Fruit fly (Drosophila melanogaster) whole organism, embryonic: ENCODE measurements around the gene sicily.

Source experiments
- Blimp-1 ChIP-seq: fragments of 200-800 bp; sonication (Bioruptor generic); optimal IDR thresholded peaks from 3 replicates; lab custom pipeline; 2018; ENCODE audit warnings: missing biosample characterization, missing genetic modification characterization, mild to moderate bottlenecking, moderate library complexity, missing genetic modification reagents
- CG10147 ChIP-seq: fragments of 200-800 bp; sonication (Bioruptor generic); optimal IDR thresholded peaks from 2 replicates; lab custom pipeline; 2019; ENCODE audit warnings: missing biosample characterization, mild to moderate bottlenecking, missing genetic modification characterization, moderate library complexity
- CG10267 ChIP-seq: fragments of 200-800 bp; sonication (Bioruptor generic); optimal IDR thresholded peaks from 2 replicates; lab custom pipeline; 2018; ENCODE audit warnings: missing biosample characterization, mild to moderate bottlenecking, missing genetic modification characterization, moderate library complexity
- CG10366 ChIP-seq: fragments of 200-800 bp; sonication (Bioruptor generic); IDR thresholded peaks from 2 replicates; pipeline ENCODE4 v1.3.6; 2022; ENCODE audit warnings: missing biosample characterization, missing genetic modification characterization
- CG12071 ChIP-seq: fragments of 200-800 bp; sonication (Bioruptor generic); optimal IDR thresholded peaks from 3 replicates; lab custom pipeline; 2018; ENCODE audit warnings: missing biosample characterization, mild to moderate bottlenecking, missing genetic modification characterization
- CG14441 ChIP-seq: fragments of 200-800 bp; sonication (Bioruptor generic); IDR thresholded peaks from 2 replicates; pipeline ENCODE4 v1.3.6; 2022; ENCODE audit warnings: missing biosample characterization, missing genetic modification characterization
- CG15269 ChIP-seq: fragments of 200-800 bp; sonication (Bioruptor generic); optimal IDR thresholded peaks from 2 replicates; lab custom pipeline; 2018; ENCODE audit warnings: missing biosample characterization, mild to moderate bottlenecking, missing genetic modification characterization, moderate library complexity
- CG1529 ChIP-seq: fragments of 200-800 bp; sonication (Bioruptor generic); optimal IDR thresholded peaks from 3 replicates; lab custom pipeline; 2018; ENCODE audit warnings: missing biosample characterization, missing genetic modification characterization
- CG1602 ChIP-seq: fragments of 200-800 bp; sonication (Bioruptor generic); optimal IDR thresholded peaks from 3 replicates; lab custom pipeline; 2016; ENCODE audit warnings: missing biosample characterization, missing genetic modification characterization
- CG1603 ChIP-seq: fragments of 200-800 bp; sonication (Bioruptor generic); optimal IDR thresholded peaks from 2 replicates; lab custom pipeline; 2019; ENCODE audit warnings: missing biosample characterization, mild to moderate bottlenecking, missing genetic modification characterization, moderate library complexity
- CG17328 ChIP-seq: fragments of 200-800 bp; sonication (Bioruptor generic); IDR thresholded peaks from 2 replicates; pipeline ENCODE4 v1.3.6; 2022; ENCODE audit warnings: missing biosample characterization, missing genetic modification characterization
- CG17359 ChIP-seq: fragments of 200-800 bp; sonication (Bioruptor generic); optimal IDR thresholded peaks from 3 replicates; lab custom pipeline; 2018; ENCODE audit warnings: missing biosample characterization, mild to moderate bottlenecking, missing genetic modification characterization, moderate library complexity
- CG18599 ChIP-seq: fragments of 200-800 bp; sonication (Bioruptor generic); optimal IDR thresholded peaks from 3 replicates; lab custom pipeline; 2017; ENCODE audit warnings: missing biosample characterization, missing genetic modification characterization, mild to moderate bottlenecking, moderate library complexity, missing genetic modification reagents
- CG2889 ChIP-seq: fragments of 200-800 bp; sonication (Bioruptor generic); IDR thresholded peaks from 3 replicates; pipeline ENCODE4 v1.3.6; 2022; ENCODE audit warnings: missing biosample characterization, missing genetic modification characterization
- CG30403 ChIP-seq: fragments of 200-800 bp; sonication (Bioruptor generic); optimal IDR thresholded peaks from 3 replicates; lab custom pipeline; 2016; ENCODE audit warnings: missing biosample characterization, missing genetic modification characterization
- CG32772 ChIP-seq: fragments of 200-800 bp; sonication (Bioruptor generic); IDR thresholded peaks from 2 replicates; pipeline ENCODE4 v1.3.6; 2022; ENCODE audit warnings: missing biosample characterization, missing genetic modification characterization
- CG3407 ChIP-seq: fragments of 200-800 bp; sonication (Bioruptor generic); optimal IDR thresholded peaks from 2 replicates; lab custom pipeline; 2018; ENCODE audit warnings: missing biosample characterization, mild to moderate bottlenecking, missing genetic modification characterization
- CG4328 ChIP-seq: fragments of 200-800 bp; sonication (Bioruptor generic); optimal IDR thresholded peaks from 3 replicates; lab custom pipeline; 2017; ENCODE audit warnings: missing biosample characterization, missing genetic modification reagents, missing genetic modification characterization
- CG4617 ChIP-seq: fragments of 200-800 bp; sonication (Bioruptor generic); optimal IDR thresholded peaks from 3 replicates; lab custom pipeline; 2016; ENCODE audit warnings: missing biosample characterization, missing genetic modification characterization, borderline replicate concordance
- D19B ChIP-seq: fragments of 200-800 bp; sonication (Bioruptor generic); optimal IDR thresholded peaks from 2 replicates; lab custom pipeline; 2017; ENCODE audit warnings: missing biosample characterization, mild to moderate bottlenecking, missing genetic modification characterization
- Fer1 ChIP-seq: fragments of 200-800 bp; sonication (Bioruptor generic); optimal IDR thresholded peaks from 2 replicates; lab custom pipeline; 2017; ENCODE audit warnings: missing biosample characterization, mild to moderate bottlenecking, missing genetic modification characterization
- Gsc ChIP-seq: fragments of 200-800 bp; sonication (Bioruptor generic); IDR thresholded peaks from 2 replicates; pipeline ENCODE4 v1.3.6; 2022; ENCODE audit warnings: missing biosample characterization, missing genetic modification characterization
- HLHmδ ChIP-seq: fragments of 200-800 bp; sonication (Bioruptor generic); optimal IDR thresholded peaks from 2 replicates; lab custom pipeline; 2018; ENCODE audit warnings: missing biosample characterization, mild to moderate bottlenecking, missing genetic modification characterization, moderate library complexity
- HmgD ChIP-seq: fragments of 200-800 bp; sonication (Bioruptor generic); optimal IDR thresholded peaks from 3 replicates; lab custom pipeline; 2016; ENCODE audit warnings: missing biosample characterization, missing genetic modification characterization
- Hmr ChIP-seq: fragments of 200-800 bp; sonication (Bioruptor generic); optimal IDR thresholded peaks from 3 replicates; lab custom pipeline; 2017; ENCODE audit warnings: mild to moderate bottlenecking, missing biosample characterization, missing genetic modification reagents, missing genetic modification characterization
- Med ChIP-seq: fragments of 200-800 bp; sonication (Bioruptor generic); peaks from one replicate; lab custom pipeline; 2016; ENCODE audit warnings: missing biosample characterization, missing genetic modification characterization, mild to moderate bottlenecking, inconsistent platforms, moderate library complexity
- NC2α ChIP-seq: fragments of 200-800 bp; sonication (Bioruptor generic); optimal IDR thresholded peaks from 2 replicates; lab custom pipeline; 2016; ENCODE audit warnings: missing biosample characterization, missing genetic modification characterization
- Nf-YB ChIP-seq: fragments of 200-800 bp; sonication (Bioruptor generic); optimal IDR thresholded peaks from 3 replicates; lab custom pipeline; 2019; ENCODE audit warnings: missing biosample characterization, mild to moderate bottlenecking, missing genetic modification characterization, moderate library complexity
- Rfx ChIP-seq: fragments of 200-800 bp; sonication (Bioruptor generic); IDR thresholded peaks from 2 replicates; pipeline ENCODE4 v1.3.6; 2022; ENCODE audit warnings: missing biosample characterization, missing genetic modification characterization
- Trl ChIP-seq, 3 experiments: fragments of >200 bp in 2 of 3; fragments of 200-800 bp in 1 of 3; sonication (Bioruptor generic) in 1 of 3; optimal IDR thresholded peaks; 2 replicates in 1 of 3; 3 replicates in 2 of 3; lab custom pipeline; 2016 to 2017; ENCODE audit warnings: missing biosample characterization in 1 of 3, missing genetic modification characterization in 1 of 3
- ab ChIP-seq: fragments of 200-800 bp; sonication (Bioruptor generic); optimal IDR thresholded peaks from 2 replicates; lab custom pipeline; 2016; ENCODE audit warnings: missing biosample characterization, missing genetic modification characterization
- ash1 ChIP-seq: fragments of 200-800 bp; sonication (Bioruptor generic); optimal IDR thresholded peaks from 2 replicates; lab custom pipeline; 2018; ENCODE audit warnings: missing biosample characterization, mild to moderate bottlenecking, missing genetic modification characterization
- dysf ChIP-seq: fragments of 200-800 bp; sonication (Bioruptor generic); IDR thresholded peaks from 3 replicates; pipeline ENCODE4 v1.3.6; 2022; ENCODE audit warnings: missing biosample characterization, missing genetic modification characterization
- gcm2 ChIP-seq: fragments of 200-800 bp; sonication (Bioruptor generic); optimal IDR thresholded peaks from 2 replicates; lab custom pipeline; 2016; ENCODE audit warnings: missing biosample characterization, missing genetic modification characterization
- ham ChIP-seq: fragments of 200-800 bp; sonication (Bioruptor generic); IDR thresholded peaks from 2 replicates; pipeline ENCODE4 v1.3.6; 2022; ENCODE audit warnings: missing biosample characterization, missing genetic modification characterization
- hth ChIP-seq: fragments of >200 bp; optimal IDR thresholded peaks from 2 replicates; lab custom pipeline; 2017; ENCODE audit warnings: inconsistent platforms
- lab ChIP-seq: fragments of 200-800 bp; sonication (Bioruptor generic); optimal IDR thresholded peaks from 3 replicates; lab custom pipeline; 2017; ENCODE audit warnings: missing biosample characterization, missing genetic modification characterization, mild to moderate bottlenecking, moderate library complexity, missing genetic modification reagents
- lov ChIP-seq, 2 experiments: fragments of 200-800 bp in 1 of 2; fragments of >200 bp in 1 of 2; sonication (Bioruptor generic) in 1 of 2; IDR thresholded peaks in 1 of 2; optimal IDR thresholded peaks in 1 of 2; 2 replicates in 1 of 2; 3 replicates in 1 of 2; pipeline versions ENCODE4 v1.3.6 to Lab custom; 2017 to 2022; ENCODE audit warnings: missing biosample characterization in 1 of 2, missing genetic modification characterization in 1 of 2
- luna ChIP-seq: fragments of 200-800 bp; sonication (Bioruptor generic); optimal IDR thresholded peaks from 2 replicates; lab custom pipeline; 2016; ENCODE audit warnings: missing biosample characterization, missing genetic modification characterization
- mam ChIP-seq: fragments of 200-800 bp; sonication (Bioruptor generic); optimal IDR thresholded peaks from 3 replicates; lab custom pipeline; 2016; ENCODE audit warnings: missing biosample characterization, missing genetic modification characterization
- pan ChIP-seq, 4 experiments: fragments of >200 bp in 3 of 4; fragments of 200-800 bp in 1 of 4; sonication (Bioruptor generic) in 1 of 4; optimal IDR thresholded peaks in 3 of 4; IDR thresholded peaks in 1 of 4; 2 replicates each; pipeline versions ENCODE4 v1.3.6 to Lab custom; 2017 to 2022; ENCODE audit warnings: missing biosample characterization in 2 of 4, missing genetic modification characterization in 2 of 4, mixed read lengths in 1 of 4
- pfk ChIP-seq: fragments of 200-800 bp; sonication (Bioruptor generic); optimal IDR thresholded peaks from 2 replicates; lab custom pipeline; 2018; ENCODE audit warnings: missing biosample characterization, mild to moderate bottlenecking, missing genetic modification characterization, moderate library complexity
- pzg ChIP-seq: fragments of 200-800 bp; sonication (Bioruptor generic); optimal IDR thresholded peaks from 3 replicates; lab custom pipeline; 2018; ENCODE audit warnings: missing biosample characterization, mild to moderate bottlenecking, missing genetic modification characterization, moderate library complexity
- sc ChIP-seq, 3 experiments: fragments of >200 bp in 2 of 3; fragments of 200-800 bp in 1 of 3; sonication (Bioruptor generic) in 1 of 3; optimal IDR thresholded peaks; 2 replicates in 2 of 3; 3 replicates in 1 of 3; lab custom pipeline; 2017; ENCODE audit warnings: mild to moderate bottlenecking in 1 of 3, missing biosample characterization in 1 of 3, missing genetic modification characterization in 1 of 3, missing genetic modification reagents in 1 of 3
- scrt ChIP-seq: fragments of 200-800 bp; sonication (Bioruptor generic); optimal IDR thresholded peaks from 2 replicates; lab custom pipeline; 2018; ENCODE audit warnings: missing biosample characterization, mild to moderate bottlenecking, missing genetic modification characterization, moderate library complexity
- sug ChIP-seq: fragments of 200-800 bp; optimal IDR thresholded peaks from 2 replicates; lab custom pipeline; 2019; ENCODE audit warnings: missing biosample characterization, mild to moderate bottlenecking, missing genetic modification characterization, moderate library complexity
- trem ChIP-seq: fragments of 200-800 bp; optimal IDR thresholded peaks from 3 replicates; lab custom pipeline; 2019; ENCODE audit warnings: missing biosample characterization, mild to moderate bottlenecking, missing genetic modification characterization, moderate library complexity
- yki ChIP-seq: fragments of >200 bp; optimal IDR thresholded peaks from 3 replicates; lab custom pipeline; 2018
- zfh1 ChIP-seq: fragments of 200-800 bp; sonication (Bioruptor generic); IDR thresholded peaks from 3 replicates; pipeline ENCODE4 v1.3.6; 2022; ENCODE audit warnings: missing biosample characterization, missing genetic modification characterization

The sicily gene

dm6 chrX:11885356-11885755 is 6.2 kb upstream of the sicily start (continued):
- peak; percentile 60; the same call in 2 of the 3 replicates for TF ChIP-seq dysf (GFP tag; lab: Robert Waterston, UW)
- peak; percentile 73 for TF ChIP-seq Med (GFP tag; lab: Kevin White, UChicago)
- TF ChIP-seq sug = peak; percentile 47
- TF ChIP-seq CG4617 = no peak
- peak; percentile 78 for TF ChIP-seq CG15269 (tag; lab: Kevin White, UChicago)
- TF ChIP-seq CG10147 (GFP tag; lab: Kevin White, UChicago) = no peak
- no peak for TF ChIP-seq zfh1 (GFP tag; lab: Robert Waterston, UW)
- TF ChIP-seq Gsc (GFP tag; lab: Robert Waterston, UW) = no peak
- TF ChIP-seq Fer1 (GFP tag; lab: Kevin White, UChicago) = peak; percentile 50
- no peak for TF ChIP-seq CG1602 (GFP tag; lab: Kevin White, UChicago)
- TF ChIP-seq CG17359 (tag; lab: Kevin White, UChicago) = peak; percentile 37
- no peak for TF ChIP-seq pfk (GFP tag; lab: Kevin White, UChicago)
- TF ChIP-seq Hmr = peak; percentile 49
- peak; percentile 38 for TF ChIP-seq CG30403
- peak; percentile 27 for TF ChIP-seq D19B (GFP tag; lab: Kevin White, UChicago)
- no peak for TF ChIP-seq CG1603
- TF ChIP-seq CG17328 (GFP tag; lab: Robert Waterston, UW) = no peak
- TF ChIP-seq scrt (GFP tag; lab: Kevin White, UChicago) = no peak
- no peak for TF ChIP-seq CG14441 (GFP tag; lab: Robert Waterston, UW)
- no peak for TF ChIP-seq pan (optimal IDR thresholded peaks at IDR 0.05; lab: Kevin White, UChicago)
- TF ChIP-seq pan (GFP tag; optimal IDR thresholded peaks at IDR 0.05 in 1 of 2, IDR thresholded peaks at IDR 0.05 in 1 of 2) = no peak
- no peak for TF ChIP-seq CG32772 (GFP tag; lab: Robert Waterston, UW)
- TF ChIP-seq CG2889 = no peak
- peak; percentile 0 for TF ChIP-seq CG3407 (GFP tag; lab: Kevin White, UChicago)
- TF ChIP-seq lab (GFP tag; lab: Kevin White, UChicago) = peak; percentile 61
- no peak for TF ChIP-seq NC2α
- peak; percentile 46 for TF ChIP-seq CG4328 (GFP tag; lab: Kevin White, UChicago)
- TF ChIP-seq pzg (GFP tag; lab: Kevin White, UChicago) = no peak
- no peak for TF ChIP-seq HmgD (GFP tag; lab: Kevin White, UChicago)
- no peak for TF ChIP-seq luna (GFP tag; lab: Kevin White, UChicago)
- TF ChIP-seq lov (optimal IDR thresholded peaks at IDR 0.05; lab: Kevin White, UChicago) = no peak
- no peak for TF ChIP-seq lov (GFP tag; IDR thresholded peaks at IDR 0.05; lab: Robert Waterston, UW)
- TF ChIP-seq hth (lab: Kevin White, UChicago) = no peak
- no peak for TF ChIP-seq Trl (optimal IDR thresholded peaks at IDR 0.05; lab: Kevin White, UChicago)
- TF ChIP-seq Trl (GFP tag; optimal IDR thresholded peaks at IDR 0.05; lab: Kevin White, UChicago) = no peak
- TF ChIP-seq CG1529 (GFP tag; lab: Kevin White, UChicago) = no peak
- TF ChIP-seq CG18599 (GFP tag; lab: Kevin White, UChicago) = peak; percentile 57
- TF ChIP-seq CG12071 = no peak
- no peak for TF ChIP-seq ham (GFP tag; lab: Robert Waterston, UW)
- TF ChIP-seq ab (GFP tag; lab: Kevin White, UChicago) = no peak
- TF ChIP-seq CG10366 (GFP tag; lab: Robert Waterston, UW) = peak; percentile 32; the same call in 1 of the 2 replicates
- TF ChIP-seq trem = no peak
- no peak for TF ChIP-seq gcm2 (GFP tag; lab: Kevin White, UChicago)
- TF ChIP-seq ash1 (GFP tag; lab: Kevin White, UChicago) = no peak
- no peak for TF ChIP-seq yki (lab: Kevin White, UChicago)
- TF ChIP-seq sc (optimal IDR thresholded peaks at IDR 0.05; lab: Kevin White, UChicago) = no peak
- TF ChIP-seq sc (GFP tag; optimal IDR thresholded peaks at IDR 0.05; lab: Kevin White, UChicago) = no peak
- TF ChIP-seq Nf-YB = no peak
- TF ChIP-seq HLHmδ (GFP tag; lab: Kevin White, UChicago) = no peak
- TF ChIP-seq CG10267 (tag; lab: Kevin White, UChicago) = peak; percentile 6
- no peak for TF ChIP-seq Blimp-1 (GFP tag; lab: Kevin White, UChicago)
- TF ChIP-seq Rfx = peak; percentile 58
- no peak for TF ChIP-seq mam
